Worm (Caenorhabditis elegans): ENCODE results near the gene lgc-49.

lgc-49 gene

ce11 chrV:11174663-11175062, 16.4 kb upstream of the lgc-49 start (continued):
- TF ChIP-seq T20F7.1 (GFP tag; optimal IDR thresholded peaks at IDR 0.05): no peak
- no peak for TF ChIP-seq ZK546.5 (tag; optimal IDR thresholded peaks at IDR 0.05)
- no peak for TF ChIP-seq spr-3 (GFP tag; optimal IDR thresholded peaks at IDR 0.05)
- no peak for TF ChIP-seq ceh-44 (GFP tag; IDR thresholded peaks at IDR 0.05)
- peak; percentile 73; the same call in 1 of the 2 replicates for TF ChIP-seq egl-43 (GFP tag; IDR thresholded peaks at IDR 0.05)
- TF ChIP-seq ceh-82 (tag; optimal IDR thresholded peaks at IDR 0.05): no peak
- no peak for TF ChIP-seq daf-12 (tag; optimal IDR thresholded peaks at IDR 0.05)
- no peak for TF ChIP-seq zag-1 (tag; optimal IDR thresholded peaks at IDR 0.05)
- peak; percentile 68 for TF ChIP-seq set-16 (GFP tag; IDR thresholded peaks at IDR 0.05)
- TF ChIP-seq dmd-6 (GFP tag; IDR thresholded peaks at IDR 0.05): peak; percentile 40
- TF ChIP-seq F44E2.7 (GFP tag; IDR thresholded peaks at IDR 0.05): no peak
- TF ChIP-seq hif-1 (tag; optimal IDR thresholded peaks at IDR 0.05): peak in 1 of 2 experiments; percentile 11
- TF ChIP-seq Y75B8A.6 (GFP tag; IDR thresholded peaks at IDR 0.05): no peak
- TF ChIP-seq ceh-62 (tag; optimal IDR thresholded peaks at IDR 0.05): no peak
- TF ChIP-seq F37D6.2 (tag; optimal IDR thresholded peaks at IDR 0.05): no peak
- no peak for TF ChIP-seq ceh-28 (tag; optimal IDR thresholded peaks at IDR 0.05)
- no peak for TF ChIP-seq nhr-6 (tag; optimal IDR thresholded peaks at IDR 0.05)
- 0 out of 2 replicates have a peak, but pooled peaks have one; percentile 26 for TF ChIP-seq T26A8.4 (GFP tag; IDR thresholded peaks at IDR 0.05)
- no peak for TF ChIP-seq aha-1 (tag)
- 0 out of 2 replicates have a peak, but pooled peaks have one; percentile 39 for TF ChIP-seq tra-1 (GFP tag; IDR thresholded peaks at IDR 0.05)
- no peak for TF ChIP-seq aly-2 (tag; optimal IDR thresholded peaks at IDR 0.05)
- TF ChIP-seq ZK337.2 (GFP tag; IDR thresholded peaks at IDR 0.05): no peak
- TF ChIP-seq lsy-2 (tag; optimal IDR thresholded peaks at IDR 0.05): no peak
- TF ChIP-seq gei-8 (GFP tag; optimal IDR thresholded peaks at IDR 0.05): no peak
- no peak for TF ChIP-seq nhr-41 (GFP tag; IDR thresholded peaks at IDR 0.05)
- no peak for TF ChIP-seq nhr-28 (tag; optimal IDR thresholded peaks at IDR 0.05)
- no peak for TF ChIP-seq madf-9 (GFP tag; conservative IDR thresholded peaks at IDR 0.05)
- TF ChIP-seq unc-39 (tag; optimal IDR thresholded peaks at IDR 0.05): no peak
- TF ChIP-seq dmd-9 (GFP tag; IDR thresholded peaks at IDR 0.05): no peak
- TF ChIP-seq fos-1 (tag; optimal IDR thresholded peaks at IDR 0.05): no peak
- TF ChIP-seq mdt-29 (GFP tag; IDR thresholded peaks at IDR 0.05): no peak
- TF ChIP-seq nhr-11 (tag; optimal IDR thresholded peaks at IDR 0.05): peak; percentile 35
- TF ChIP-seq ctbp-1 (GFP tag; IDR thresholded peaks at IDR 0.05): no peak
- TF ChIP-seq nhr-77 (tag; optimal IDR thresholded peaks at IDR 0.05): no peak
- no peak for TF ChIP-seq fkh-10 (GFP tag; optimal IDR thresholded peaks at IDR 0.05)
- TF ChIP-seq zip-11 (GFP tag; IDR thresholded peaks at IDR 0.05): no peak
- no peak for TF ChIP-seq dpl-1 (GFP tag; optimal IDR thresholded peaks at IDR 0.05)
- no peak for TF ChIP-seq zip-2 (tag; optimal IDR thresholded peaks at IDR 0.05)
- TF ChIP-seq hmg-1.1 (GFP tag; IDR thresholded peaks at IDR 0.05): peak; percentile 62
- no peak for TF ChIP-seq mxl-2 (GFP tag; conservative IDR thresholded peaks at IDR 0.05)
- no peak for TF ChIP-seq Y48G9A.11 (GFP tag; IDR thresholded peaks at IDR 0.05)
- no peak for TF ChIP-seq madf-5 (GFP tag; IDR thresholded peaks at IDR 0.05)
- TF ChIP-seq F49E8.2 (tag; optimal IDR thresholded peaks at IDR 0.05; ENCODE audit: borderline replicate concordance): no peak
- no peak for TF ChIP-seq D1046.2 (GFP tag; IDR thresholded peaks at IDR 0.05)
- no peak for TF ChIP-seq nhr-25 (tag; optimal IDR thresholded peaks at IDR 0.05; ENCODE audit: borderline replicate concordance, insufficient read depth)
- TF ChIP-seq nhr-10 (tag; optimal IDR thresholded peaks at IDR 0.05): no peak
- peak; percentile 84 for TF ChIP-seq snpc-4 (tag; optimal IDR thresholded peaks at IDR 0.05)
- TF ChIP-seq zfp-3 (GFP tag; conservative IDR thresholded peaks at IDR 0.05): no peak
- no peak for TF ChIP-seq unc-130 (GFP tag; optimal IDR thresholded peaks at IDR 0.05)
- no peak for TF ChIP-seq egl-27 (tag; optimal IDR thresholded peaks at IDR 0.05)
- no peak for TF ChIP-seq nhr-76 (tag; optimal IDR thresholded peaks at IDR 0.05)
- TF ChIP-seq lin-13 (GFP tag; optimal IDR thresholded peaks at IDR 0.05): no peak
- TF ChIP-seq R02D3.7 (tag; optimal IDR thresholded peaks at IDR 0.05): no peak
